Fruit fly (Drosophila melanogaster) whole organism, prepupa: ENCODE measurements around the gene CG10510.

Source experiments
- CG10631 ChIP-seq: fragments of 200-800 bp; sonication (Bioruptor generic); optimal IDR thresholded peaks from 2 replicates; lab custom pipeline; 2016; ENCODE audit warnings: missing biosample characterization, missing genetic modification characterization
- CG11762 ChIP-seq: fragments of 200-800 bp; sonication (Bioruptor generic); optimal IDR thresholded peaks from 3 replicates; lab custom pipeline; 2016; ENCODE audit warnings: missing biosample characterization, missing genetic modification characterization; ENCODE audit not compliant: insufficient read depth
- CG11902 ChIP-seq: fragments of 200-800 bp; sonication (Bioruptor generic); optimal IDR thresholded peaks from 3 replicates; lab custom pipeline; 2016; ENCODE audit warnings: missing biosample characterization, missing genetic modification characterization
- CG31627 ChIP-seq: fragments of 200-800 bp; sonication (Bioruptor generic); optimal IDR thresholded peaks from 3 replicates; lab custom pipeline; 2016; ENCODE audit warnings: missing biosample characterization, missing genetic modification characterization
- CG3919 ChIP-seq: fragments of 200-800 bp; sonication (Bioruptor generic); optimal IDR thresholded peaks from 3 replicates; lab custom pipeline; 2016; ENCODE audit warnings: missing biosample characterization, missing genetic modification characterization
- CG6854 ChIP-seq: fragments of 200-800 bp; sonication (Bioruptor generic); optimal IDR thresholded peaks from 2 replicates; lab custom pipeline; 2017; ENCODE audit warnings: missing biosample characterization, mild to moderate bottlenecking, missing genetic modification characterization
- Gug ChIP-seq: fragments of 200-800 bp; sonication (Bioruptor generic); IDR thresholded peaks from 2 replicates; pipeline ENCODE4 v1.3.6; 2022; ENCODE audit warnings: missing biosample characterization, missing genetic modification characterization
- Hr4 ChIP-seq: fragments of 200-800 bp; sonication (Bioruptor generic); optimal IDR thresholded peaks from 3 replicates; lab custom pipeline; 2016; ENCODE audit warnings: missing biosample characterization, missing genetic modification characterization
- dac ChIP-seq: fragments of 200-800 bp; sonication (Bioruptor generic); optimal IDR thresholded peaks from 2 replicates; lab custom pipeline; 2017; ENCODE audit warnings: missing biosample characterization, mild to moderate bottlenecking, missing genetic modification characterization
- eg ChIP-seq: fragments of 200-800 bp; sonication (Bioruptor generic); IDR thresholded peaks from 3 replicates; pipeline ENCODE4 v1.3.6; 2022; ENCODE audit warnings: missing biosample characterization, missing genetic modification characterization
- lz ChIP-seq: fragments of 200-800 bp; sonication (Bioruptor generic); optimal IDR thresholded peaks from 3 replicates; lab custom pipeline; 2016; ENCODE audit warnings: missing biosample characterization, missing genetic modification characterization
- ss ChIP-seq, 2 experiments: fragments of 200-800 bp; sonication (Bioruptor generic); optimal IDR thresholded peaks; 2 replicates in 1 of 2; 3 replicates in 1 of 2; lab custom pipeline; 2017 to 2018; ENCODE audit warnings: mild to moderate bottlenecking in 2 of 2, missing biosample characterization in 2 of 2, missing genetic modification characterization in 2 of 2, moderate library complexity in 1 of 2

dm6 chr3L:21185622-21186021, 24.3 kb downstream of the CG10510 start:
- TF ChIP-seq lz (GFP tag; lab: Kevin White, UChicago) = no peak
- TF ChIP-seq CG3919 (GFP tag; lab: Kevin White, UChicago) = no peak
- no peak for TF ChIP-seq CG11902 (GFP tag; lab: Kevin White, UChicago)
- TF ChIP-seq Hr4 (GFP tag; lab: Kevin White, UChicago) = no peak
- no peak for TF ChIP-seq CG31627 (GFP tag; lab: Kevin White, UChicago)
- no peak for TF ChIP-seq dac (GFP tag; lab: Kevin White, UChicago)
- TF ChIP-seq Gug = no peak
- no peak for TF ChIP-seq CG6854 (GFP tag; lab: Kevin White, UChicago)
- no peak for TF ChIP-seq CG11762 (GFP tag; lab: Kevin White, UChicago)
- TF ChIP-seq eg (GFP tag; lab: Robert Waterston, UW) = no peak
- no peak for TF ChIP-seq ss (GFP tag; optimal IDR thresholded peaks at IDR 0.05; lab: Kevin White, UChicago)
- no peak for TF ChIP-seq CG10631 (GFP tag; lab: Kevin White, UChicago)
